Worm (Caenorhabditis elegans): ENCODE results near the gene wrt-4.

- TF ChIP-seq sea-2 (GFP tag; IDR thresholded peaks at IDR 0.05) (no peak), nfya-1 (tag; optimal IDR thresholded peaks at IDR 0.05; ENCODE audit: borderline replicate concordance, insufficient read depth) (no peak), dpl-1 (GFP tag; optimal IDR thresholded peaks at IDR 0.05) (no peak), hmg-20 (GFP tag; IDR thresholded peaks at IDR 0.05) (no peak), lsl-1 (GFP tag; optimal IDR thresholded peaks at IDR 0.05) (no peak), unc-62 (GFP tag; optimal IDR thresholded peaks at IDR 0.05) (no peak), hsf-1 (GFP tag; IDR thresholded peaks at IDR 0.05) (no peak), xnd-1 (tag; optimal IDR thresholded peaks at IDR 0.05) (no peak), pha-4 (tag; optimal IDR thresholded peaks at IDR 0.05) (no peak)
Measured at ce11 chrX:15796633-15797032, 39.6 kb upstream of the wrt-4 start.

All from whole organism, young adult.